Worm (Caenorhabditis elegans) whole organism, L4 larva: ENCODE results near the gene rpl-15.

Source experiments
- F37D6.2 ChIP-seq: sonication (generic microtip); optimal IDR thresholded peaks from 2 replicates; lab custom pipeline; 2016; ENCODE audit warnings: mild to moderate bottlenecking, missing genetic modification characterization, missing compliant biosample characterization
- T26A8.4 ChIP-seq: fragments of 200-800 bp; sonication (Bioruptor generic); IDR thresholded peaks from 2 replicates; pipeline ENCODE4 v1.3.6; 2022; ENCODE audit warnings: missing genetic modification characterization, missing compliant biosample characterization
- Y48G9A.11 ChIP-seq: fragments of 200-800 bp; sonication (Bioruptor generic); IDR thresholded peaks from 2 replicates; pipeline ENCODE4 v1.3.6; 2022; ENCODE audit warnings: missing genetic modification reagents, missing genetic modification characterization, missing compliant biosample characterization
- Y5F2A.4 ChIP-seq: fragments of 200-800 bp; sonication (Bioruptor generic); optimal IDR thresholded peaks from 2 replicates; lab custom pipeline; 2018; ENCODE audit warnings: mild to moderate bottlenecking, missing genetic modification characterization, missing compliant biosample characterization
- ZK546.5 ChIP-seq, 2 experiments: sonication (generic microtip); optimal IDR thresholded peaks; 2 replicates each; lab custom pipeline; 2017; ENCODE audit warnings: missing biosample characterization in 2 of 2, missing genetic modification characterization in 2 of 2
- aha-1 ChIP-seq: fragments of 150-350 bp; peaks from one replicate; lab custom pipeline; 2014; ENCODE audit warnings: missing biosample characterization, missing genetic modification characterization
- aly-2 ChIP-seq: sonication (generic microtip); optimal IDR thresholded peaks from 2 replicates; lab custom pipeline; 2018; ENCODE audit warnings: missing biosample characterization, missing genetic modification characterization
- ama-1 ChIP-seq: fragments of 150-350 bp; optimal IDR thresholded peaks from 2 replicates; lab custom pipeline; 2014; ENCODE audit warnings: inconsistent platforms, mixed read lengths
- arid-1 ChIP-seq: fragments of 200-800 bp; sonication (Bioruptor generic); conservative IDR thresholded peaks from 2 replicates; pipeline ENCODE4 v1.3.6; 2022; ENCODE audit warnings: missing genetic modification reagents, missing genetic modification characterization, missing compliant biosample characterization
- daf-12 ChIP-seq: fragments of 150-350 bp; optimal IDR thresholded peaks from 2 replicates; lab custom pipeline; 2014; ENCODE audit warnings: missing biosample characterization, missing genetic modification reagents, missing genetic modification characterization
- daf-16 ChIP-seq, 3 experiments: sonication (generic microtip); optimal IDR thresholded peaks; 2 replicates each; lab custom pipeline; 2016 to 2017; ENCODE audit warnings: missing genetic modification characterization in 3 of 3, missing genetic modification reagents in 3 of 3, mild to moderate bottlenecking in 2 of 3, missing compliant biosample characterization in 2 of 3, missing biosample characterization in 1 of 3, moderate library complexity in 1 of 3
- daf-19 ChIP-seq: fragments of 200-800 bp; sonication (Bioruptor generic); conservative IDR thresholded peaks from 2 replicates; pipeline ENCODE4 v1.3.6; 2022; ENCODE audit warnings: missing genetic modification characterization, missing compliant biosample characterization
- dmd-8 ChIP-seq: fragments of 200-800 bp; sonication (Bioruptor generic); IDR thresholded peaks from 2 replicates; pipeline ENCODE4 v1.3.6; 2022; ENCODE audit warnings: missing genetic modification characterization, missing compliant biosample characterization
- egl-27 ChIP-seq: sonication (generic microtip); optimal IDR thresholded peaks from 3 replicates; lab custom pipeline; 2017; ENCODE audit warnings: missing biosample characterization, missing genetic modification reagents, missing genetic modification characterization
- egl-43 ChIP-seq: fragments of 200-800 bp; sonication (Bioruptor generic); IDR thresholded peaks from 2 replicates; pipeline ENCODE4 v1.3.6; 2022; ENCODE audit warnings: missing genetic modification reagents, missing genetic modification characterization, missing compliant biosample characterization
- fkh-10 ChIP-seq: fragments of 150-350 bp; optimal IDR thresholded peaks from 2 replicates; lab custom pipeline; 2014; ENCODE audit warnings: missing biosample characterization, missing genetic modification reagents, missing genetic modification characterization
- hif-1 ChIP-seq, 2 experiments: sonication (generic microtip); optimal IDR thresholded peaks; 2 replicates each; lab custom pipeline; 2016 to 2017; ENCODE audit warnings: missing compliant biosample characterization in 2 of 2, missing genetic modification characterization in 2 of 2, missing genetic modification reagents in 2 of 2, missing genotype in 2 of 2, mild to moderate bottlenecking in 1 of 2
- hlh-11 ChIP-seq: fragments of 200-800 bp; sonication (Bioruptor generic); optimal IDR thresholded peaks from 2 replicates; lab custom pipeline; 2018; ENCODE audit warnings: mild to moderate bottlenecking, missing genetic modification characterization, missing compliant biosample characterization
- hlh-30 ChIP-seq: sonication (generic microtip); optimal IDR thresholded peaks from 2 replicates; lab custom pipeline; 2017; ENCODE audit warnings: antibody characterized with exemption, mild to moderate bottlenecking, missing genetic modification characterization, missing compliant biosample characterization; ENCODE audit not compliant: insufficient read depth
- lin-1 ChIP-seq: fragments of 200-800 bp; sonication (Bioruptor generic); IDR thresholded peaks from 2 replicates; pipeline ENCODE4 v1.3.6; 2022; ENCODE audit warnings: missing genetic modification reagents, missing genetic modification characterization, missing compliant biosample characterization
- lin-13 ChIP-seq: fragments of 150-350 bp; optimal IDR thresholded peaks from 2 replicates; lab custom pipeline; 2014; ENCODE audit warnings: missing biosample characterization, missing genetic modification reagents, missing genetic modification characterization
- lin-29 ChIP-seq: fragments of 200-800 bp; sonication (Bioruptor generic); IDR thresholded peaks from 2 replicates; pipeline ENCODE4 v1.3.6; 2022; ENCODE audit warnings: missing genetic modification reagents, missing genetic modification characterization, missing compliant biosample characterization
- lin-38 ChIP-seq: fragments of 200-800 bp; sonication (Bioruptor generic); IDR thresholded peaks from 2 replicates; pipeline ENCODE4 v1.3.6; 2022; ENCODE audit warnings: missing genetic modification reagents, missing genetic modification characterization, missing compliant biosample characterization
- lin-39 ChIP-seq: fragments of 150-350 bp; optimal IDR thresholded peaks from 2 replicates; lab custom pipeline; 2014; ENCODE audit warnings: missing biosample characterization, missing genetic modification reagents, missing genetic modification characterization
- lsy-2 ChIP-seq, 2 experiments: fragments of 150-350 bp in 1 of 2; sonication (generic microtip) in 1 of 2; optimal IDR thresholded peaks; 2 replicates each; lab custom pipeline; 2014 to 2017; ENCODE audit warnings: missing biosample characterization in 2 of 2, missing genetic modification characterization in 2 of 2
- mdl-1 ChIP-seq, 2 experiments: fragments of 150-350 bp in 1 of 2; sonication (generic microtip) in 1 of 2; optimal IDR thresholded peaks; 2 replicates each; lab custom pipeline; 2014 to 2017; ENCODE audit warnings: missing biosample characterization in 2 of 2, missing genetic modification characterization in 2 of 2
- mes-2 ChIP-seq: sonication (generic microtip); optimal IDR thresholded peaks from 2 replicates; lab custom pipeline; 2016; ENCODE audit warnings: missing genotype, mild to moderate bottlenecking, missing genetic modification characterization, missing compliant biosample characterization; ENCODE audit not compliant: poor library complexity, severe bottlenecking
- nhr-102 ChIP-seq: sonication (generic microtip); optimal IDR thresholded peaks from 2 replicates; lab custom pipeline; 2016; ENCODE audit warnings: mild to moderate bottlenecking, missing genetic modification characterization, moderate library complexity, missing compliant biosample characterization
- nhr-11 ChIP-seq: fragments of 150-350 bp; optimal IDR thresholded peaks from 2 replicates; lab custom pipeline; 2014; ENCODE audit warnings: missing biosample characterization, missing genetic modification characterization
- nhr-25 ChIP-seq: sonication (generic microtip); optimal IDR thresholded peaks from 2 replicates; lab custom pipeline; 2017; ENCODE audit warnings: missing genetic modification characterization, mild to moderate bottlenecking, missing compliant biosample characterization, antibody characterized with exemption, moderate library complexity, borderline replicate concordance; ENCODE audit not compliant: insufficient read depth
- nhr-6 ChIP-seq: fragments of 150-350 bp; optimal IDR thresholded peaks from 2 replicates; lab custom pipeline; 2014; ENCODE audit warnings: missing biosample characterization, missing genetic modification characterization
- pha-4 ChIP-seq, 2 experiments: fragments of 150-350 bp in 1 of 2; fragments of 200-800 bp in 1 of 2; sonication (Bioruptor generic) in 1 of 2; IDR thresholded peaks in 1 of 2; optimal IDR thresholded peaks in 1 of 2; 2 replicates each; pipeline versions ENCODE4 v1.3.6 to Lab custom; 2014 to 2022; ENCODE audit warnings: missing genetic modification characterization in 2 of 2, missing genetic modification reagents in 2 of 2, missing biosample characterization in 1 of 2, missing compliant biosample characterization in 1 of 2
- rbr-2 ChIP-seq: sonication (generic microtip); optimal IDR thresholded peaks from 2 replicates; lab custom pipeline; 2016; ENCODE audit warnings: missing genotype, missing genetic modification characterization, missing compliant biosample characterization
- sdz-12 ChIP-seq: fragments of 200-800 bp; sonication (Bioruptor generic); optimal IDR thresholded peaks from 2 replicates; lab custom pipeline; 2018; ENCODE audit warnings: mild to moderate bottlenecking, missing genetic modification characterization, missing compliant biosample characterization
- tag-97 ChIP-seq: fragments of 200-800 bp; sonication (Bioruptor generic); IDR thresholded peaks from 2 replicates; pipeline ENCODE4 v1.3.6; 2022; ENCODE audit warnings: missing genetic modification characterization, missing compliant biosample characterization
- unc-39 ChIP-seq: sonication (generic microtip); optimal IDR thresholded peaks from 2 replicates; lab custom pipeline; 2017; ENCODE audit warnings: missing biosample characterization, missing genetic modification characterization
- unc-62 ChIP-seq, 3 experiments: fragments of 150-350 bp in 1 of 3; sonication (generic microtip); optimal IDR thresholded peaks in 2 of 3; peaks in 1 of 3; 1 replicate in 1 of 3; 2 replicates in 2 of 3; lab custom pipeline; 2014 to 2017; ENCODE audit warnings: missing biosample characterization in 3 of 3, missing genetic modification characterization in 3 of 3, missing genetic modification reagents in 3 of 3, missing genotype in 1 of 3
- zfp-2 ChIP-seq: sonication (generic microtip); optimal IDR thresholded peaks from 2 replicates; lab custom pipeline; 2016; ENCODE audit warnings: mild to moderate bottlenecking, missing genetic modification characterization, missing compliant biosample characterization

rpl-15 gene

DNA sequence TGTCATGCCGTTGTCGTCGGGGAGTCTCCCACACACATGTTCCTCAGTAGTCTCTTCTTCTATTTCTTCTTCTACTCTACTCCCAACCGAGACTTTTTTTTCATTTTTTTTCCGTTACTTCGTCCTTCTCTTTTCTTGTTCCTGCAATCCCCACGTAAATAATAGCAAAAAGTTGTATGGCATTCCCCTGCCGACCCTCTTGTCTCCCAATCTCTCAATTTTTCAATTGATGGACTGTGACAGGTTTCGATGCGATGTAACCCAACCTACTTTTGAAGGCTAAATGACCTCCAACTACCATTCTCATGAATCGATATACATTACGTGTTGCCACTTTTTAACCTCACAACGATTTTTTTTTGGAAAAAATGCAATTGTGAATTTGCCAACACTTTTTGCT is 9.7 kb upstream of the rpl-15 start (continued):
- TF ChIP-seq dmd-8 (GFP tag; lab: Robert Waterston, UW) (no peak), nhr-25 (peak; percentile 12), aly-2 (tag; lab: Kevin White, UChicago) (no peak), daf-12 (no peak), lsy-2 (tag; optimal IDR thresholded peaks at IDR 0.05; lab: Kevin White, UChicago) (peak in 1 of 2 experiments; percentile 25), unc-62 (GFP tag; optimal IDR thresholded peaks at IDR 0.05 in 1 of 2; lab: Kevin White, UChicago) (peak in 1 of 2 experiments; percentile 69), unc-62 (tag; optimal IDR thresholded peaks at IDR 0.05; lab: Kevin White, UChicago) (no peak), sdz-12 (GFP tag; lab: Kevin White, UChicago) (no peak), Y5F2A.4 (GFP tag; lab: Kevin White, UChicago) (no peak), F37D6.2 (tag; lab: Kevin White, UChicago) (no peak)

DNA sequence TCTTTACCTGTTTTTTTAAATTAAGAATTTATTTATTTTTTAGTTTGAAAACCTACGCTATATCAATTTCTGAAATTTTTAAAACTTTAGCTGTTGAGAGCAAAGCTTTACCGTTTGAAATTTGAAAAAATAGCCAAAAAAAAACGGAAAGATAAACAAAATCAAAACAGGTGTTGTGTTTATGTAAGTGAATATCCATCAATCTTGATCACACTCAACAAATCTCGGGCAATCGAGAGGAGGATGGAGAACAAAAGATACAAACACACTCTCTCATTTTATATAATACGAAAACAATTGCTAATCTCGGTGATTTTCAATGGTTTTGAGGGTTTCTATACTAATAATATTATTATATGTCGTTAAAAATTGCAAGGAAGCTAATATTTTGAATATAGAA is 7.2 kb upstream of the rpl-15 start:
- TF ChIP-seq lin-39 (tag; lab: Kevin White, UChicago) (no peak), unc-62 (GFP tag; optimal IDR thresholded peaks at IDR 0.05 in 1 of 2; lab: Kevin White, UChicago) (peak in 1 of 2 experiments; percentile 75), unc-62 (tag; optimal IDR thresholded peaks at IDR 0.05; lab: Kevin White, UChicago) (no peak), daf-16 (GFP tag; optimal IDR thresholded peaks at IDR 0.05; lab: Kevin White, UChicago) (peak in 1 of 2 experiments; percentile 54), daf-16 (tag; optimal IDR thresholded peaks at IDR 0.05; lab: Kevin White, UChicago) (no peak), lin-13 (no peak)

DNA sequence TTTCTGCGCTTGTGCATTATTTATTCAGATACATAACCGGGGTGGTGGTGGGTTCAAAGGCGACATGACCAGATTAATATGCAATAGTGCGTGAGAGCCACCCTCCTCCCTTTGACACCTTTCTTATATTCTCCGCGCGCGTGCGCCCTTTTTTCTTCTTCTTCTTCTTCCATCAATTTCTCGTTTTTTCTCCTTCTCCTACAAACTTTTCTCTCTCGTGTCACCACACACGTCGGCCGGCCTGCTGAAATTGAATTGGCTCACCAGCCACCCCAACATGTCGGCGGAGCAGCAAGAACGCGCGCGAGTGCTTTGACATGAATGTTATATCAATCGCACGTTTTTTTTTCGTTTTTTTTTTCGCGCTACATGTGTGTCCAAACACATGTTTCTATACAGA is 5.2 kb upstream of the rpl-15 start:
- peak; percentile 28 for TF ChIP-seq rbr-2 (tag; lab: Kevin White, UChicago)
- TF ChIP-seq egl-43 (GFP tag; lab: Robert Waterston, UW): peak; percentile 23; the same call in 1 of the 2 replicates
- no peak for TF ChIP-seq ZK546.5 (tag; optimal IDR thresholded peaks at IDR 0.05; lab: Kevin White, UChicago)
- peak in 1 of 2 experiments; percentile 31 for TF ChIP-seq lsy-2 (tag; optimal IDR thresholded peaks at IDR 0.05; lab: Kevin White, UChicago)
- peak in 1 of 2 experiments; percentile 12 for TF ChIP-seq mdl-1 (tag; optimal IDR thresholded peaks at IDR 0.05; lab: Kevin White, UChicago)
- no peak for TF ChIP-seq zfp-2 (tag; lab: Kevin White, UChicago)
- TF ChIP-seq hlh-30 (tag; lab: Kevin White, UChicago): peak; percentile 15

DNA sequence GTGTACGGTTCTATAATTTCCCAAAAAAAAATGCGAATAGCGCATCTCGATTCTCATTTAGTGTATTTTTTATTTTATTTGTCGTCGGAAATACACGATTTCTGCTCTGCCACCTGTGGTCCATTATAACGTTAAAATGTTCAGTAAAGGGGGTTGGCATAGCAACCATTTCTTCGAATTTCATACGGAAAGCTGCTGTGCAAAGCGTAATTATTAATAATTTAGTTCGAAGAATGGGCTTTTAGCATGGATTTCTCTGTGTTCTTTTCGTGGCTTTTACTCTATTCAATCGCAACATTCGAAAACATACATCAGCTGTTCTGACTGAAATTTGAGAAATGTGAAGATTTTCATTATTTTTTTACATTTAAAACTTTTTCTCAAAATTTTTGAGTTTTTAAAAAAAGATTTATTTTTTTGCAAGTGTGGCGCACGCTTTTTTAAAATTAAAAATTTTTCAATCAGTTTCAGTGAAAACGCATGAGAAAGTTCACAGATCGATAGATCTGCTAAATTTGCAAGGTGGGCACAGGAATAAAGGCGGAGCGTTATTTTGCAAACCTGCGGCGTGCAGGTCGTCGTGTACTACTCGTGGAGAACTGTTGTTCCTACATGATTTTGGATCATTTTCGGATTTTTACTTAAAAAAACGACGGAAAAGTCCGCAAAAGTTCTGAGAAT is 4.3 kb upstream of the rpl-15 start:
- TF ChIP-seq unc-39 (tag; lab: Kevin White, UChicago) (no peak), daf-16 (GFP tag; optimal IDR thresholded peaks at IDR 0.05; lab: Kevin White, UChicago) (no peak), daf-16 (tag; optimal IDR thresholded peaks at IDR 0.05; lab: Kevin White, UChicago) (peak; percentile 29), tag-97 (GFP tag; lab: Robert Waterston, UW) (no peak), ama-1 (lab: Kevin White, UChicago) (peak; percentile 69), lin-29 (GFP tag; lab: Robert Waterston, UW) (no peak), mes-2 (tag; lab: Kevin White, UChicago) (peak; percentile 2), egl-43 (GFP tag; lab: Robert Waterston, UW) (no peak), T26A8.4 (GFP tag; lab: Robert Waterston, UW) (no peak), hif-1 (tag; optimal IDR thresholded peaks at IDR 0.05; lab: Kevin White, UChicago) (peak in 1 of 2 experiments; percentile 15), aha-1 (tag; lab: Kevin White, UChicago) (peak; percentile 85)

DNA sequence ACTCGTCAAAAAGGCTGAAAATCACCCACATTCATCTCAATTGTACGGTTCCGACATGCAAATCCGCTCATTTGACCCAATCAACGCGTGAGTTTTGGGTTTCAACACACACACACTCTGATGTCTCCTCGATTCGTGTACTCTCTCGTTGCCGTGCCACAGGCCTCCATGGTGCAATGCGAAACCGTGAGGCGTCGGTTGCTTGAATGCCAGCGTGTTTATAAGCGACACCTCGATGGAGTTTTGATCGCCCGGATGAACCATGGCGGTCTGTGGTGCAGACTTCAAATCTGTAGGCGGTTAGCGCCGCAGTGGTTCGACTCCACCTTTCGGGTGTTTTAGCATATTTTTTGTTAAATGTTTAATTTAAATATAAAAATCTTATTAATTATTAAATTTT is 3.6 kb upstream of the rpl-15 start:
- TF ChIP-seq lin-38 (GFP tag; lab: Robert Waterston, UW): peak; percentile 69
- peak; percentile 63; the same call in 1 of the 2 replicates for TF ChIP-seq arid-1
- TF ChIP-seq daf-16 (GFP tag; optimal IDR thresholded peaks at IDR 0.05; lab: Kevin White, UChicago): peak; percentile 14 to 16
- TF ChIP-seq daf-16 (tag; optimal IDR thresholded peaks at IDR 0.05; lab: Kevin White, UChicago): peak; percentile 40
- peak in 1 of 2 experiments; percentile 32 for TF ChIP-seq mdl-1 (tag; optimal IDR thresholded peaks at IDR 0.05; lab: Kevin White, UChicago)
- peak; percentile 34 for TF ChIP-seq nhr-102 (tag; lab: Kevin White, UChicago)
- peak; percentile 3 for TF ChIP-seq nhr-11
- peak in 1 of 2 experiments; percentile 72 for TF ChIP-seq lsy-2 (tag; optimal IDR thresholded peaks at IDR 0.05; lab: Kevin White, UChicago)
- peak; percentile 48; the same call in 1 of the 2 replicates for TF ChIP-seq lin-1 (GFP tag; lab: Robert Waterston, UW)
- peak; percentile 60 for TF ChIP-seq hlh-30 (tag; lab: Kevin White, UChicago)
- no peak for TF ChIP-seq fkh-10 (GFP tag; lab: Kevin White, UChicago)
- no peak for TF ChIP-seq daf-19 (GFP tag; lab: Robert Waterston, UW)
- TF ChIP-seq nhr-6 (tag; lab: Kevin White, UChicago): no peak
- TF ChIP-seq hlh-11: peak; percentile 48
- no peak for TF ChIP-seq egl-27 (tag; lab: Kevin White, UChicago)
- TF ChIP-seq Y48G9A.11 (GFP tag; lab: Robert Waterston, UW): peak; percentile 68
- TF ChIP-seq aha-1 (tag; lab: Kevin White, UChicago): peak; percentile 58
- TF ChIP-seq pha-4 (GFP tag; IDR thresholded peaks at IDR 0.05; lab: Robert Waterston, UW): 0 out of 2 replicates have a peak, but pooled peaks have one; percentile 23
- TF ChIP-seq pha-4 (tag; optimal IDR thresholded peaks at IDR 0.05; lab: Kevin White, UChicago): no peak
